Fruit fly (Drosophila melanogaster) S2 (cell line): ENCODE results near the gene ND-15.

Source experiments
- CG8478 ChIP-seq: fragments of >200 bp; optimal IDR thresholded peaks from 2 replicates; lab custom pipeline; 2018
- CTCF ChIP-seq, 2 experiments: fragments of >200 bp; optimal IDR thresholded peaks; 2 replicates each; lab custom pipeline; 2018

ND-15 gene

dm6 chr2L:158649-159257 lies 44.2 kb downstream of the ND-15 start, which contains the start of the genes CG33635 and spen:
TSS of gene CG33635 (minus strand) at chr2L:158664.
TSS of gene spen (plus strand) at chr2L:159032.
- TF ChIP-seq CG8478 (lab: Kevin White, UChicago) (no peak), CTCF (optimal IDR thresholded peaks at IDR 0.05; lab: Kevin White, UChicago) (peak in 1 of 2 experiments; percentile 5)

dm6 chr2L:160581-161452 lies 46.3 kb downstream of the ND-15 start:
- no peak for TF ChIP-seq CTCF (optimal IDR thresholded peaks at IDR 0.05; lab: Kevin White, UChicago)
- TF ChIP-seq CG8478 (lab: Kevin White, UChicago), result peak; percentile 29

- no peak for TF ChIP-seq CTCF (optimal IDR thresholded peaks at IDR 0.05; lab: Kevin White, UChicago)
- TF ChIP-seq CG8478 (lab: Kevin White, UChicago), result no peak
Observed at dm6 chr2L:161453-162175, 47.1 kb downstream of the ND-15 start.

dm6 chr2L:162208-162607 lies 47.7 kb downstream of the ND-15 start:
- TF ChIP-seq CTCF (optimal IDR thresholded peaks at IDR 0.05; lab: Kevin White, UChicago) (no peak), CG8478 (lab: Kevin White, UChicago) (no peak)

dm6 chr2L:163229-163628 lies 48.7 kb downstream of the ND-15 start:
- TF ChIP-seq CG8478 (lab: Kevin White, UChicago), result no peak
- no peak for TF ChIP-seq CTCF (optimal IDR thresholded peaks at IDR 0.05; lab: Kevin White, UChicago)

- no peak for TF ChIP-seq CG8478 (lab: Kevin White, UChicago)
- TF ChIP-seq CTCF (optimal IDR thresholded peaks at IDR 0.05; lab: Kevin White, UChicago), result no peak
Observed at dm6 chr2L:165253-165890, 50.8 kb downstream of the ND-15 start.

DNA sequence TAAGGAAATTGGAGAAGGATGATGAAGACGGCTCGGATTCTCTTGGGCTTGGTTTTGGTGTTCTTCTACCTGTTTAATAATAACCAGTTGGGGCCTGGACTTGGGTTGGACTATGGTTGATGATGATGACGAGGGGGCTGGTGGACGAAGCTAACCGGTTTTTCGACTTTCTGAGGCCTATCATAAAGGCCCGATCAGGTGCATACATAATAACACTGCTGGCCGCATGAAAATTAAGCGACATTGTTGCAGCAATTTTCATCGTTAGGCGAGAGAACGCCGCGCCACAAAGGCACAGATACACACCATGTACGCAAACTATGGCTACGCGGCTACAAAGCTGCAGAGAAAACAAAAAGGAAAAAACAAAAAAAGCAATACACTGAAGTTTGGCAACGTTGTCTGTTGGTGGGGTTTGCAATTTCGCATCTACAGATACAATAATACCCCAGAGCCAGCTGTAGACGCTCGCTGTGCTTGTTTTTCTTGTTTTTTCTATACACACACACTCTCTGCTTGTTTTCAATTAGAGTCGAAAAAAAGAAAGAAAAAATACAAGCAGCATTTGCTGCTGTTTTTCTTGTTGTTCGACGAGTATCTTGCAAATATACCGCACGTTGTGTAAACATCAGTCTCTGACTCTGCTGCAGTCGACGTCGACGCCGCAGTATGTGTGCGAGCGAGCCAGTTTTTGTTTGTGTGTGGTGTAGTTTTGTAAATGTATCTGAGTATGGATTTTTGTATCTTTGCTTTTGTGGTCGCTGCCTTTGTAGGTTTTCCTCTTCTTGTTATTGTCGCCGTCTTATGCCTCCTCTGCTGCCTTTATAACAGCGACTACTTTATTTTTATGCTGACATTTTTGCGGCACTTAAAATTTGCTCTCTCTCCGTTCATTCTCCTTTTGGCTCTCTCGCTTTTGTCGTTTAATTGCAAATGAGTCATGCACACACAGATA lies 51.9 kb downstream of the ND-15 start:
- TF ChIP-seq CTCF (optimal IDR thresholded peaks at IDR 0.05; lab: Kevin White, UChicago), result no peak
- no peak for TF ChIP-seq CG8478 (lab: Kevin White, UChicago)

- TF ChIP-seq CTCF (optimal IDR thresholded peaks at IDR 0.05; lab: Kevin White, UChicago) (no peak), CG8478 (lab: Kevin White, UChicago) (no peak)
Observed at dm6 chr2L:168270-168901, 53.9 kb downstream of the ND-15 start.

- TF ChIP-seq CTCF (optimal IDR thresholded peaks at IDR 0.05; lab: Kevin White, UChicago), result no peak
- no peak for TF ChIP-seq CG8478 (lab: Kevin White, UChicago)
Observed at dm6 chr2L:170383-170782, 55.9 kb downstream of the ND-15 start.

- TF ChIP-seq CTCF (optimal IDR thresholded peaks at IDR 0.05; lab: Kevin White, UChicago), result no peak
- TF ChIP-seq CG8478 (lab: Kevin White, UChicago), result no peak
Observed at dm6 chr2L:171499-172250, 57.1 kb downstream of the ND-15 start.

- TF ChIP-seq CTCF (optimal IDR thresholded peaks at IDR 0.05; lab: Kevin White, UChicago) (no peak), CG8478 (lab: Kevin White, UChicago) (no peak)
Observed at dm6 chr2L:175727-176126, 61.2 kb downstream of the ND-15 start.

DNA sequence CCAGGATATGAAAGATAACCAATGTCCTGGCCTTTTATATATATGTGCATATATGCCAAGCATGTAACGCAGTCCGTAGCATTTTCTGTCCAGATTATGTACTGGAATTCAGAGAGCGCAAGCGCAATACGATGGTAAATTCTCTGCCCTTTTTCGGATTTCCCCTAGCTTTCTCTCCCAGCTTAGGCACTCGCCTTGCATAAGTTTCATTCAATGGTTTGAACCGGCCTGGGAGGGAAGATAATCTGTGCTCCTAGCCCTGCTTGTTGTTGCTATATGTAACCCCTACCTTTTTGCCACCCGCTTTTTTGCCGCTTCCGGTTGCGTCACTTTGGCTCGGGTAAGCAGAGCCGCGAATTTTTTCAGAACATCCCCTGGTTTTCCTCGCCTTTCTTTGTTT lies 64.6 kb downstream of the ND-15 start:
- TF ChIP-seq CTCF (optimal IDR thresholded peaks at IDR 0.05; lab: Kevin White, UChicago) (no peak), CG8478 (lab: Kevin White, UChicago) (no peak)
